Worm (Caenorhabditis elegans): ENCODE measurements around the gene C18D11.10.
"Not testable (repeated sequence)": the region's sequence is repeated elsewhere in the genome, so short reads cannot be mapped to it uniquely, and the experiment has no call there.

C18D11.10 gene

DNA sequence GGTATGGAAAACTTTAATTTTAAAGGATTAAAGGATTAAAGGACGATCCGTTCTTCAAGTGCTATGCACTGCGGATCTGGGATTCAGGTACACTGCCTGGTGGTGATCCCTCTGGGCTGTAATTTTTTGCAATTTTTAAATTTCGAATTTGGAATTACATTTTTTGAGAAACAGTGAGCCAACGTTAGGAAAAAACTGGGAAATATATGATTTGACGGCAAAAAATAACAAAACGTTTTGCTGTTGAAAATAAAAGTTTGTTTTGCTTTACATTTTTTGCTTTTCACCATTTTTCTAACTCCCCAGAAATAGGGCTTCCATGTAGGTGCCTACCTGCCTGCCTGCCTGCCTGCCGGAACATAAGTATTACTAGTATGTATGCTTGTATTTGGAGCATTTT, at the start of gene C18D11.10:
Gene C18D11.10 (plus strand): TSS at position 301 of the 400 bp plus-strand sequence.
- TF ChIP-seq skn-1 (tag; optimal IDR thresholded peaks at IDR 0.05): no peak
- TF ChIP-seq gmeb-1 (tag; optimal IDR thresholded peaks at IDR 0.05): no peak
- TF ChIP-seq unc-55 (GFP tag; optimal IDR thresholded peaks at IDR 0.05): no peak
- no peak for TF ChIP-seq ceh-16 (tag; optimal IDR thresholded peaks at IDR 0.05)

DNA sequence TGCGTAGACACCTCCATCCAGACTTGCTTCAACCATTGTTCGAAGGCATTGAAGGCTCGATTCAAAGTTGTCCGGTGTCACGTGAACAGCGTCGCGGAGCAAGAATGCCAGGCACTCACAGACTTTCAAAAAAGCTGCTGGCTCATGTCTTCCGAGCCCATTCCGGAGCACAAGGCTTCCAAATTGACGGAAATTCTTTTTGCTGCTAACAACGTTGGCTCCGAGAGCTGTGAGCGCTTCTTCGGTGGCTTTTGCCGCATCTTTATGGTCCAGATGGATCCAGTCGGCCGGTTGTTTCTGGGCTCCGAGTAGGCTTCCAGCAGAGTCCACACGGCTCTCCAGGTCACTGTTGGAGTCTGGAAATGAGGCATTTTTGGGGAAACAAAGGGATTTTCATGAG, 49.6 kb upstream of the C18D11.10 start:
- no peak for TF ChIP-seq ama-1 (optimal IDR thresholded peaks at IDR 0.05)

DNA sequence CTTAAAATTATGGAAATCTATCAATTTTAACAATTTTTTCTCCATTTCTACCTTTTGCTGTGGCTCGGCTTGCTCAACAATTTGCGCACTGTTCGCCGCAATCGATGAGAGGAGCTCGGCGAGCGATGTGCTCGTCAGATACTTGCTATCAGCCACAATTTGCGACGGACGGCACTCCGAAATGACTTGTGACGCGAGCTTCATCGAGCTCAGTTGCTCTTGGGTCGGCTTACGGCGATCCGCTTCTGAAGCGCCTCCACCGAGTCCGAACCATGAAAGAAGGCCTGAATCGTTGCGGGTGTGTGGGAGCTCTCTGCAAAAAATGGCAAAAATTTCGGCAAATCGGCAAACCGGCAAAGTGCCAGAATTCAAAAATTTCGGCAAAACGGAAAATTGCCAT, 46.9 kb upstream of the C18D11.10 start:
- TF ChIP-seq egl-27 (tag; optimal IDR thresholded peaks at IDR 0.05) (no peak), blmp-1 (tag; optimal IDR thresholded peaks at IDR 0.05; ENCODE audit: insufficient read depth) (no peak), mdl-1 (tag; optimal IDR thresholded peaks at IDR 0.05) (no peak), elt-1 (tag; optimal IDR thresholded peaks at IDR 0.05) (no peak), nhr-25 (tag; optimal IDR thresholded peaks at IDR 0.05) (no peak), fos-1 (tag; optimal IDR thresholded peaks at IDR 0.05) (no peak), zag-1 (tag; optimal IDR thresholded peaks at IDR 0.05) (no peak), alr-1 (tag; optimal IDR thresholded peaks at IDR 0.05) (no peak), ztf-11 (tag; optimal IDR thresholded peaks at IDR 0.05) (no peak), ceh-82 (tag; optimal IDR thresholded peaks at IDR 0.05) (no peak)

DNA sequence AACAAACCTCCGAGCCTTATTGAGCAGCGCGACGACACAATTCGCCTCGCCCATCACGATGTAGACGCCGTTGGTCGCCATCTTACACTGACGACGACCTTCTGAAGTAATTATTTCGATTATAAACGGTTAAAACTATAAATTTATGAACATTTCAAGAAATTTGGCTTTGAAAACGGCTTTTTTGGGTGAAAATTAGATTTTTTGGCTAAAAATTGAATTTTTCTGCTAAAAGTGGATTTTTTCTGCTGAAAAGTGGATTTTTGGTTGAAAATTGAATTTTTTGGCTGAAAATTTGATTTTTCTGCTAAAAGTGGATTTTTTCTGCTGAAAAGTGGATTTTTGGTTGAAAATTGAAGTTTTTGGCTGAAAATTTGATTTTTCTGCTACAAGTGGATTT, 33.9 kb upstream of the C18D11.10 start, which contains the start of gene gbf-1:
Gene gbf-1 (minus strand): TSS at position 101 of the 400 bp plus-strand sequence.
- not testable (repeated sequence) for TF ChIP-seq mab-5 (tag; optimal IDR thresholded peaks at IDR 0.05); blmp-1 (tag; optimal IDR thresholded peaks at IDR 0.05; ENCODE audit: insufficient read depth); nhr-11 (tag; optimal IDR thresholded peaks at IDR 0.05)

DNA sequence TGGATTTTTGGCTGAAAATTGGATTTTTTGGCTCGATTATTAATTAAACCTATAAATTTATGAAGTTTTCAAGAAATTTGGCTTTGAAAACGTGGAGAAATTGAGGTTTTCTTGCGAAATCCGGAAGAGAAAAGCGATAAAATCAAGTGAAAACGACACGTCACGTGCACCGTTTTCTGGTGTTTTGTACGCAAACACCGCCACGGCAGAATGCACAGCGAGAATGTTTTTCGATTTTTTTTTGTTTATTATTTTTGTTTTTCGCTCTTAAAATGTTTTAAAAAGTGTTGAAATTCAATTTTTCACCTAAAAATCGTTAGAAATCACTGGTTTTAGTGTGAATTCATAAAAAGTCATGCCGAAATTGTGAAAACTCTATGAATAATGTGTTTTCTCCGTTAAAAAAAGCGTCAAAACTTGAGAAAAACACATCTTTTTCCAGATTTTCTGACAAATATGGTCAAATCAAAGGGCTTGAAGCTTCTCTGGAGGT, 33.0 kb upstream of the C18D11.10 start, which contains the start of gene immp-1:
Gene immp-1 (plus strand): TSS at position 443 of the 493 bp plus-strand sequence.
- no peak for TF ChIP-seq skn-1 (tag; optimal IDR thresholded peaks at IDR 0.05)
- TF ChIP-seq ceh-16 (tag; optimal IDR thresholded peaks at IDR 0.05): no peak
- TF ChIP-seq sma-9 (GFP tag; optimal IDR thresholded peaks at IDR 0.05): no peak
- no peak for TF ChIP-seq sma-9 (tag; optimal IDR thresholded peaks at IDR 0.05)
- TF ChIP-seq lin-13 (GFP tag; optimal IDR thresholded peaks at IDR 0.05): no peak
- peak; percentile 63 for TF ChIP-seq gmeb-1 (tag; optimal IDR thresholded peaks at IDR 0.05)
- no peak for TF ChIP-seq F13H6.1 (tag; optimal IDR thresholded peaks at IDR 0.05)
- no peak for TF ChIP-seq mab-5 (tag; optimal IDR thresholded peaks at IDR 0.05)
- TF ChIP-seq mdl-1 (tag; optimal IDR thresholded peaks at IDR 0.05): peak in 1 of 2 experiments; percentile 42
- no peak for TF ChIP-seq nhr-12 (tag; optimal IDR thresholded peaks at IDR 0.05)
- TF ChIP-seq nhr-129 (tag; optimal IDR thresholded peaks at IDR 0.05): peak; percentile 45
- TF ChIP-seq sem-4 (tag; optimal IDR thresholded peaks at IDR 0.05): peak; percentile 49
- TF ChIP-seq elt-3 (tag; optimal IDR thresholded peaks at IDR 0.05): no peak
- no peak for TF ChIP-seq unc-39 (tag; optimal IDR thresholded peaks at IDR 0.05)
- TF ChIP-seq alr-1 (tag; optimal IDR thresholded peaks at IDR 0.05): no peak
- peak; percentile 3 to 70 for TF ChIP-seq lsy-2 (tag; optimal IDR thresholded peaks at IDR 0.05)
- no peak for TF ChIP-seq nhr-23 (tag; optimal IDR thresholded peaks at IDR 0.05)
- TF ChIP-seq nhr-21 (tag; optimal IDR thresholded peaks at IDR 0.05): no peak
- TF ChIP-seq R02D3.7 (tag; optimal IDR thresholded peaks at IDR 0.05): no peak
- no peak for TF ChIP-seq nhr-6 (tag; optimal IDR thresholded peaks at IDR 0.05)
- TF ChIP-seq ceh-82 (tag; optimal IDR thresholded peaks at IDR 0.05): no peak
- no peak for TF ChIP-seq Y55F3AM.14 (GFP tag; optimal IDR thresholded peaks at IDR 0.05)
- peak; percentile 51 for TF ChIP-seq C34F6.9 (tag; optimal IDR thresholded peaks at IDR 0.05)
- TF ChIP-seq lin-39 (tag; optimal IDR thresholded peaks at IDR 0.05): no peak
- no peak for TF ChIP-seq ZK546.5 (tag; optimal IDR thresholded peaks at IDR 0.05)
- TF ChIP-seq ztf-4 (tag; optimal IDR thresholded peaks at IDR 0.05): no peak
- no peak for TF ChIP-seq dmd-4 (tag; optimal IDR thresholded peaks at IDR 0.05)
- TF ChIP-seq unc-62 (GFP tag; optimal IDR thresholded peaks at IDR 0.05): no peak
- TF ChIP-seq snpc-4 (tag; optimal IDR thresholded peaks at IDR 0.05): no peak
- no peak for TF ChIP-seq mbf-1 (tag; optimal IDR thresholded peaks at IDR 0.05)
- TF ChIP-seq crh-2 (tag; optimal IDR thresholded peaks at IDR 0.05): peak; percentile 92
- TF ChIP-seq fos-1 (tag; optimal IDR thresholded peaks at IDR 0.05): peak; percentile 36
- TF ChIP-seq nhr-25 (tag; optimal IDR thresholded peaks at IDR 0.05): peak; percentile 27
- peak; percentile 62 for TF ChIP-seq unc-55 (GFP tag; optimal IDR thresholded peaks at IDR 0.05)
- TF ChIP-seq sma-3 (GFP tag; optimal IDR thresholded peaks at IDR 0.05): no peak
- no peak for TF ChIP-seq lin-11 (tag; optimal IDR thresholded peaks at IDR 0.05)
- peak; percentile 74 for TF ChIP-seq blmp-1 (tag; optimal IDR thresholded peaks at IDR 0.05; ENCODE audit: insufficient read depth)
- TF ChIP-seq ztf-1 (GFP tag; conservative IDR thresholded peaks at IDR 0.05): no peak
- no peak for TF ChIP-seq nhr-11 (tag; optimal IDR thresholded peaks at IDR 0.05)
- no peak for TF ChIP-seq peb-1 (tag; optimal IDR thresholded peaks at IDR 0.05)
- no peak for TF ChIP-seq egl-27 (tag; optimal IDR thresholded peaks at IDR 0.05)
